Fruit fly (Drosophila melanogaster) whole organism, pupa: ENCODE measurements around the gene CG2218.

ENCODE experiments used
- CG12605 ChIP-seq: fragments of 200-800 bp; sonication (Bioruptor generic); IDR thresholded peaks from 2 replicates; pipeline ENCODE4 v1.3.6; 2022; ENCODE audit warnings: missing biosample characterization, missing genetic modification characterization
- CG14655 ChIP-seq: fragments of 200-800 bp; sonication (Bioruptor generic); optimal IDR thresholded peaks from 3 replicates; lab custom pipeline; 2017; ENCODE audit warnings: mild to moderate bottlenecking, missing biosample characterization, missing genetic modification reagents, missing genetic modification characterization
- CG15710 ChIP-seq: fragments of 200-800 bp; sonication (Bioruptor generic); optimal IDR thresholded peaks from 2 replicates; lab custom pipeline; 2018; ENCODE audit warnings: missing biosample characterization, mild to moderate bottlenecking, missing genetic modification characterization, moderate library complexity
- CG4496 ChIP-seq: fragments of 200-800 bp; sonication (Bioruptor generic); IDR thresholded peaks from 3 replicates; pipeline ENCODE4 v1.3.6; 2022; ENCODE audit warnings: missing biosample characterization, missing genetic modification characterization
- CG8159 ChIP-seq: fragments of 200-800 bp; sonication (Bioruptor generic); optimal IDR thresholded peaks from 3 replicates; lab custom pipeline; 2018; ENCODE audit warnings: missing biosample characterization, mild to moderate bottlenecking, missing genetic modification characterization, moderate library complexity
- D1 ChIP-seq: fragments of 200-800 bp; sonication (Bioruptor generic); optimal IDR thresholded peaks from 2 replicates; lab custom pipeline; 2018; ENCODE audit warnings: missing biosample characterization, mild to moderate bottlenecking, missing genetic modification characterization, moderate library complexity
- EcR ChIP-seq: fragments of 200-800 bp; sonication (Bioruptor generic); optimal IDR thresholded peaks from 3 replicates; lab custom pipeline; 2019; ENCODE audit warnings: missing biosample characterization, missing genetic modification characterization, mild to moderate bottlenecking, moderate library complexity, missing genetic modification reagents
- Ets98B ChIP-seq: fragments of 200-800 bp; sonication (Bioruptor generic); IDR thresholded peaks from 2 replicates; pipeline ENCODE4 v1.3.6; 2022; ENCODE audit warnings: missing biosample characterization, missing genetic modification characterization
- Pif1A ChIP-seq: fragments of 200-800 bp; sonication (Bioruptor generic); optimal IDR thresholded peaks from 3 replicates; lab custom pipeline; 2016; ENCODE audit warnings: missing biosample characterization, missing genetic modification characterization
- Snoo ChIP-seq: fragments of 200-800 bp; sonication (Bioruptor generic); optimal IDR thresholded peaks from 3 replicates; lab custom pipeline; 2017; ENCODE audit warnings: missing biosample characterization, mild to moderate bottlenecking, missing genetic modification characterization, inconsistent platforms
- rn ChIP-seq: fragments of 200-800 bp; sonication (Bioruptor generic); IDR thresholded peaks from 2 replicates; pipeline ENCODE4 v1.3.6; 2022; ENCODE audit warnings: missing biosample characterization, missing genetic modification characterization

DNA sequence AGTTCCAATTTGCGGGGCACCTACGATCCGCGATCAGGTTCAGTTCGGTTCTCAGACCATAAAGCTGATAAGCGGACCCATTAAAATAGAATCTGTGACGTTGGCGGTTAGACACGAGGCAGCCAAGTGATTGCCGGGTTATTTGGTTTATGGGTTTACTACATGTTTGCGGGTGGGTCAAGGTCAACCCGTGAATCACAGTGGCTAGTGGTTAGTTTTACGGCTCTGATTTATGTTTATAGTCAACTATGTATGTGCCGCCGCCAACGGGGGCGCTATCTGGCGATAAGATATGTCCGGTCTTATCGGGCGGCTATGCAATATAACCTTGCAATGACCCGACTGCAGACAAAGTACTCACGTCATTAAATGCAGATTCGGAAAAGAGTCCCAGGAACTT, 21.4 kb upstream of the CG2218 start:
- TF ChIP-seq D1 (tag; lab: Kevin White, UChicago): no peak
- no peak for TF ChIP-seq CG14655 (GFP tag; lab: Kevin White, UChicago)
- TF ChIP-seq EcR (GFP tag; lab: Kevin White, UChicago): no peak
- no peak for TF ChIP-seq CG12605 (GFP tag; lab: Robert Waterston, UW)
- TF ChIP-seq Snoo: no peak
- no peak for TF ChIP-seq Pif1A (GFP tag; lab: Kevin White, UChicago)
- no peak for TF ChIP-seq Ets98B (GFP tag; lab: Robert Waterston, UW)
- no peak for TF ChIP-seq rn (GFP tag; lab: Robert Waterston, UW)
- no peak for TF ChIP-seq CG15710 (tag; lab: Kevin White, UChicago)
- TF ChIP-seq CG4496: no peak
- no peak for TF ChIP-seq CG8159 (tag; lab: Kevin White, UChicago)
